Worm (Caenorhabditis elegans): ENCODE results near the gene gsy-1.

DNA sequence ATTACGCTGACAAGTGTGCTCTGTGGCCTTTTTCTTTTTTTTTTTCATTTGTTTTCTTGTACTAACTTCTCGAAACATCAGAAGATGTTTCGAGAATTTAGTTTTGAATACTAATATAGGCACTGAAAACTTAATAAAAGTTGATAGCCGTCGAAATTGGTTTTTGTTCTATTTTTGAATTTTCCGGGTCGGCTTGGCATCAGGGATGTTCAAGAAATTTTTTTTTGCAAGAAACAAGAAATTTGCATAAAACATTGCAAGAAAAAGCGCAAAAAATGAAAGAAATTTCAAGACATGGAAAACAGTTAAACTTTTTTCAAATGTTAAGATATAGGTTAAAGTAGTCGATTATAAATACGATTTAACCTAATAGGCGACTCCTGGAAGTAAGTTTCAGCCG is 45.3 kb upstream of the gsy-1 start:
- TF ChIP-seq lin-15B (tag; optimal IDR thresholded peaks at IDR 0.05) = no peak
- no peak for TF ChIP-seq ama-1 (optimal IDR thresholded peaks at IDR 0.05)
- no peak for TF ChIP-seq lin-35 (GFP tag; optimal IDR thresholded peaks at IDR 0.05)
- no peak for TF ChIP-seq nhr-77 (tag; optimal IDR thresholded peaks at IDR 0.05)
- TF ChIP-seq tbx-2 (tag; optimal IDR thresholded peaks at IDR 0.05) = no peak
- TF ChIP-seq snpc-4 (tag; optimal IDR thresholded peaks at IDR 0.05) = no peak
- no peak for TF ChIP-seq zag-1 (tag; optimal IDR thresholded peaks at IDR 0.05)
